Worm (Caenorhabditis elegans): ENCODE measurements around the gene lips-7.

The lips-7 gene

DNA sequence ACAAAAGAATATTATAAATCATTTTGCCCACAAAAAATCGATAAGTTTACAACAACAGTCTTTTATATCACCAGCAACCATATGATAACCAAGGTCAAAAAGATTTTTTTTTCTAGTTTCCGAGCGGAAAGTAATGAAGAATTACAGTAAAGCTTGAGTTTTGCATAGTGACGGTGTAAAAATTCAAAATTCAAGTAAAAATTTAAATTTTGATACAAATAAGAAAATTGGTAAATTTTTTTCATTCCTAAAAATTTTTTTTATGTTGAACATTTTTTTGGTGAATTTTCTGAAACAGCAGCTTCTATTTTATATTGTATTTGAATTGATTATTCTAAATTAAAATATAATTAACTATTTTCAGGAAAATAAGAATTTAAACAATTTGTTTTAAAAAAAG, 17.1 kb downstream of the lips-7 start, which contains the start of gene W08F4.5:
TSS of gene W08F4.5 (minus strand) at position 101 of the 400 bp plus-strand sequence.
- TF ChIP-seq madf-8 (GFP tag; conservative IDR thresholded peaks at IDR 0.05) = no peak
- no peak for TF ChIP-seq ceh-58 (GFP tag; IDR thresholded peaks at IDR 0.05)
- TF ChIP-seq gei-17 (GFP tag; optimal IDR thresholded peaks at IDR 0.05) = no peak
- TF ChIP-seq unc-130 (GFP tag; optimal IDR thresholded peaks at IDR 0.05) = no peak
- TF ChIP-seq lin-35 (GFP tag; optimal IDR thresholded peaks at IDR 0.05) = no peak
- no peak for TF ChIP-seq akir-1 (GFP tag; optimal IDR thresholded peaks at IDR 0.05)

- TF ChIP-seq madf-3 (GFP tag; IDR thresholded peaks at IDR 0.05) = no peak
Measured at ce11 chrII:572010-572409, 20.4 kb downstream of the lips-7 start, which contains the start of gene mlt-8. Gene mlt-8, minus strand, starts transcription at chrII:572110.

ce11 chrII:573580-573979, 21.9 kb downstream of the lips-7 start:
- TF ChIP-seq lag-1 (GFP tag; IDR thresholded peaks at IDR 0.05) = 0 out of 2 replicates have a peak, but pooled peaks have one; percentile 26
- 0 out of 2 replicates have a peak, but pooled peaks have one; percentile 16 for TF ChIP-seq aptf-2 (GFP tag; conservative IDR thresholded peaks at IDR 0.05)

- TF ChIP-seq hrde-1 (tag; optimal IDR thresholded peaks at IDR 0.05; ENCODE audit: borderline replicate concordance) (no peak), pha-4 (tag; optimal IDR thresholded peaks at IDR 0.05) (no peak), F57A8.1 (GFP tag; optimal IDR thresholded peaks at IDR 0.05) (no peak), B0261.1 (tag; optimal IDR thresholded peaks at IDR 0.05) (no peak), ceh-58 (GFP tag; IDR thresholded peaks at IDR 0.05) (no peak), lir-1 (GFP tag; conservative IDR thresholded peaks at IDR 0.05) (no peak), hmg-1.2 (GFP tag; IDR thresholded peaks at IDR 0.05) (no peak), Y67H2A.10 (GFP tag; conservative IDR thresholded peaks at IDR 0.05) (no peak), athp-1 (tag; optimal IDR thresholded peaks at IDR 0.05) (no peak)
Measured at ce11 chrII:574064-574463, 22.4 kb downstream of the lips-7 start.

ce11 chrII:577632-578031, 26.0 kb downstream of the lips-7 start, which contains the start of gene W08F4.7:
Gene W08F4.7, minus strand, starts transcription at chrII:577732.
- TF ChIP-seq unc-62 (GFP tag; optimal IDR thresholded peaks at IDR 0.05) (no peak), him-1 (tag; optimal IDR thresholded peaks at IDR 0.05) (no peak), unc-130 (GFP tag; optimal IDR thresholded peaks at IDR 0.05) (no peak), lin-54 (GFP tag; optimal IDR thresholded peaks at IDR 0.05) (no peak), ceh-27 (GFP tag; optimal IDR thresholded peaks at IDR 0.05) (no peak), mxl-1 (tag; optimal IDR thresholded peaks at IDR 0.05) (no peak), zim-3 (tag; optimal IDR thresholded peaks at IDR 0.05) (no peak), lsl-1 (GFP tag; optimal IDR thresholded peaks at IDR 0.05) (no peak), C06A6.2 (GFP tag; conservative IDR thresholded peaks at IDR 0.05) (no peak), F10E7.11 (tag; optimal IDR thresholded peaks at IDR 0.05) (no peak), F33H1.4 (GFP tag; IDR thresholded peaks at IDR 0.05) (no peak), somi-1 (GFP tag; optimal IDR thresholded peaks at IDR 0.05) (no peak), nhr-27 (tag; optimal IDR thresholded peaks at IDR 0.05) (no peak), ztf-22 (GFP tag; optimal IDR thresholded peaks at IDR 0.05) (no peak), athp-1 (tag; optimal IDR thresholded peaks at IDR 0.05) (no peak), lin-26 (GFP tag; IDR thresholded peaks at IDR 0.05) (no peak), bed-2 (GFP tag; IDR thresholded peaks at IDR 0.05) (no peak), B0336.3 (GFP tag; IDR thresholded peaks at IDR 0.05) (peak; percentile 26; the same call in 1 of the 2 replicates), Y95B8A.8 (GFP tag; IDR thresholded peaks at IDR 0.05) (no peak), ama-1 (optimal IDR thresholded peaks at IDR 0.05) (no peak), ama-1 (GFP tag; optimal IDR thresholded peaks at IDR 0.05) (peak in 1 of 2 experiments; percentile 38), dpl-1 (GFP tag; optimal IDR thresholded peaks at IDR 0.05) (no peak), tlf-1 (GFP tag; optimal IDR thresholded peaks at IDR 0.05) (no peak), hlh-26 (GFP tag; conservative IDR thresholded peaks at IDR 0.05) (no peak), attf-3 (GFP tag; conservative IDR thresholded peaks at IDR 0.05) (no peak), F57A8.1 (GFP tag; optimal IDR thresholded peaks at IDR 0.05) (no peak), B0019.2 (GFP tag; conservative IDR thresholded peaks at IDR 0.05) (no peak), snpc-1.3 (tag; optimal IDR thresholded peaks at IDR 0.05; ENCODE audit: insufficient read depth) (peak; percentile 48)

All from whole organism, young adult.